Worm (Caenorhabditis elegans) whole organism, L4/young adult: ENCODE results near the gene F37C4.5.

Experiments used
- W03F9.2 ChIP-seq: fragments of 150-350 bp; optimal IDR thresholded peaks from 2 replicates; lab custom pipeline; 2014; ENCODE audit warnings: missing biosample characterization, missing genetic modification characterization
- dao-5 ChIP-seq: sonication (generic microtip); optimal IDR thresholded peaks from 2 replicates; lab custom pipeline; 2016; ENCODE audit warnings: missing genotype, missing genetic modification characterization, moderate library complexity, missing compliant biosample characterization
- him-1 ChIP-seq: sonication (generic microtip); optimal IDR thresholded peaks from 2 replicates; lab custom pipeline; 2016; ENCODE audit warnings: missing genotype, missing genetic modification reagents, missing genetic modification characterization, missing compliant biosample characterization

DNA sequence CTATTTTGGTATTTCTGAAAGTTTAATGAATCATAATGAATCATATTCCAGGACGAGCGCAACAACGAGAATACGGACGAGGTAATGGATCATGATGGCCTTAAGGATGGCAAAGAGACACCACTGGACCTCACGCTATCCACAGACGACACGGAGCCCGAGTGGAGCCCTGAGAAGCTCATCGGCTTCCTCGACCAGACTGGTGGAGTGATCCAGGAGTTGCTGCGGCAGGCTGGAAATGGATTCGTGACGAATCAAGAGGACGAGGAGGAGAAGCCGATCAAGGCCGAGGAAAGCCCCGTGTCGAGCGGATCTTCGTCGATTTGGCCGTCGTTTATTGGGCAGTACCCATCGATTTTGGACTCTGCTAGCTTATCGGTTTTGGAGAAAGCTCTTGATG lies 14.1 kb downstream of the F37C4.5 start:
- TF ChIP-seq W03F9.2 (tag; lab: Kevin White, UChicago) (no peak), him-1 (tag; lab: Kevin White, UChicago) (no peak), dao-5 (tag; lab: Kevin White, UChicago) (no peak)
